Fruit fly (Drosophila melanogaster) whole organism, pupa: ENCODE data around the gene CG43993.

Source experiments
- CG13204 ChIP-seq: fragments of 200-800 bp; sonication (Bioruptor generic); optimal IDR thresholded peaks from 2 replicates; lab custom pipeline; 2018; ENCODE audit warnings: missing biosample characterization, mild to moderate bottlenecking, missing genetic modification characterization, moderate library complexity
- CG14655 ChIP-seq: fragments of 200-800 bp; sonication (Bioruptor generic); optimal IDR thresholded peaks from 3 replicates; lab custom pipeline; 2017; ENCODE audit warnings: mild to moderate bottlenecking, missing biosample characterization, missing genetic modification reagents, missing genetic modification characterization
- CG15710 ChIP-seq: fragments of 200-800 bp; sonication (Bioruptor generic); optimal IDR thresholded peaks from 2 replicates; lab custom pipeline; 2018; ENCODE audit warnings: missing biosample characterization, mild to moderate bottlenecking, missing genetic modification characterization, moderate library complexity
- CG34367 ChIP-seq: fragments of 200-800 bp; sonication (Bioruptor generic); optimal IDR thresholded peaks from 2 replicates; lab custom pipeline; 2018; ENCODE audit warnings: missing biosample characterization, mild to moderate bottlenecking, missing genetic modification characterization
- CG4496 ChIP-seq: fragments of 200-800 bp; sonication (Bioruptor generic); IDR thresholded peaks from 3 replicates; pipeline ENCODE4 v1.3.6; 2022; ENCODE audit warnings: missing biosample characterization, missing genetic modification characterization
- EcR ChIP-seq: fragments of 200-800 bp; sonication (Bioruptor generic); optimal IDR thresholded peaks from 3 replicates; lab custom pipeline; 2019; ENCODE audit warnings: missing biosample characterization, missing genetic modification characterization, mild to moderate bottlenecking, moderate library complexity, missing genetic modification reagents
- Snoo ChIP-seq: fragments of 200-800 bp; sonication (Bioruptor generic); optimal IDR thresholded peaks from 3 replicates; lab custom pipeline; 2017; ENCODE audit warnings: missing biosample characterization, mild to moderate bottlenecking, missing genetic modification characterization, inconsistent platforms
- gl ChIP-seq: fragments of 200-800 bp; sonication (Bioruptor generic); optimal IDR thresholded peaks from 2 replicates; lab custom pipeline; 2018; ENCODE audit warnings: missing biosample characterization, mild to moderate bottlenecking, missing genetic modification characterization

DNA sequence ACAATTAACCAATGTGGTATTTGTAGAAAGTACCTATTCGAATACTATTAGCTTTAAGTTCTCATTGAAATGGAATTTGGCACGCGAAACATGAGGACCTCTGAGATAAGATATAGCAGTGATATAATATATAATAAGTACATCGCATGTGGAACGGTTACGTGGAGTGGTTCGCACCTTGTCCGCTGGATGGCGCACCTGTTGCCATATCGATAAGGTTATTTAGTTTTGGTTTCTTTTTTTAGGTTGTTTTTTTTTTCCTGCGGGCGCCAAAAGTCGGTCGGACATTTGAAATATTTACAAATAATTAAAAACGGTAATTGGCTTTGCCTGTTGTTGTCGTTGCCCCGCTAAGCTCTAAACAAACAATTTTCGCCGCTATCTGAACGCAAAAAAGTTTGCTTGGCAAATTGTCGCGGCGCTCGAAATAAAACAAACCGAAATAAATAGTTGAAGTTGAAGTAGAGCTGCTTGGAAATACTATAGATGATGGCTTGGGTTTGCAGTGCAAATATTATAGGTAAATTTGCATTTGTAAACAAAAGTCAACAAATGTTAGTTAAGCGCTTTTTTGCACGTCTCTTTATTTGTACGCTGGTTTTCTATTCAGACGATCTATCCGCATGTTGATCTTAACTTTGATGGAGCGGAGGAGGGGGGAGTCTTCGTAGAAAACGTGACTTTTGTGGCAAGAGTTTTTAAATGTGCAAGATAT, 17.4 kb downstream of the CG43993 start:
- no peak for TF ChIP-seq EcR (GFP tag; lab: Kevin White, UChicago)
- TF ChIP-seq Snoo (tag; lab: Kevin White, UChicago): no peak
- no peak for TF ChIP-seq CG15710
- no peak for TF ChIP-seq CG14655 (GFP tag; lab: Kevin White, UChicago)
- TF ChIP-seq CG13204 (GFP tag; lab: Kevin White, UChicago): no peak
- no peak for TF ChIP-seq gl (tag; lab: Kevin White, UChicago)
- TF ChIP-seq CG4496 (GFP tag; lab: Robert Waterston, UW): no peak
- no peak for TF ChIP-seq CG34367 (tag; lab: Kevin White, UChicago)
